Worm (Caenorhabditis elegans) whole organism, mixed stage, embryonic: ENCODE results near the gene C28F5.1.

Source experiments
- M03D4.4 ChIP-seq: sonication (generic microtip); optimal IDR thresholded peaks from 2 replicates; lab custom pipeline; 2017; ENCODE audit warnings: mild to moderate bottlenecking, missing genetic modification characterization, missing compliant biosample characterization
- bed-3 ChIP-seq: fragments of 200-800 bp; sonication (Bioruptor generic); optimal IDR thresholded peaks from 3 replicates; lab custom pipeline; 2018; ENCODE audit warnings: mild to moderate bottlenecking, missing genetic modification characterization, moderate library complexity, missing compliant biosample characterization
- blmp-1 ChIP-seq: fragments of 150-350 bp; optimal IDR thresholded peaks from 2 replicates; lab custom pipeline; 2014; ENCODE audit warnings: missing biosample characterization, missing genetic modification characterization
- ceh-39 ChIP-seq: fragments of 150-350 bp; optimal IDR thresholded peaks from 2 replicates; lab custom pipeline; 2014; ENCODE audit warnings: missing biosample characterization, missing genetic modification characterization
- ceh-43 ChIP-seq: fragments of 200-800 bp; sonication (Bioruptor generic); optimal IDR thresholded peaks from 2 replicates; lab custom pipeline; 2018; ENCODE audit warnings: mild to moderate bottlenecking, missing genetic modification characterization, moderate library complexity, missing compliant biosample characterization
- ceh-83 ChIP-seq: fragments of 200-800 bp; sonication (Bioruptor generic); optimal IDR thresholded peaks from 2 replicates; lab custom pipeline; 2018; ENCODE audit warnings: mild to moderate bottlenecking, missing genetic modification characterization, missing compliant biosample characterization
- ces-1 ChIP-seq: fragments of 150-350 bp; optimal IDR thresholded peaks from 2 replicates; lab custom pipeline; 2014; ENCODE audit warnings: missing biosample characterization, missing genetic modification reagents, missing genetic modification characterization
- cnd-1 ChIP-seq: fragments of 200-800 bp; sonication (Bioruptor generic); optimal IDR thresholded peaks from 2 replicates; lab custom pipeline; 2018; ENCODE audit warnings: mild to moderate bottlenecking, missing genetic modification characterization, missing compliant biosample characterization
- drap-1 ChIP-seq: fragments of 200-800 bp; sonication (Bioruptor generic); optimal IDR thresholded peaks from 3 replicates; lab custom pipeline; 2018; ENCODE audit warnings: mild to moderate bottlenecking, missing genetic modification characterization, missing compliant biosample characterization
- elt-1 ChIP-seq: sonication (generic microtip); optimal IDR thresholded peaks from 2 replicates; lab custom pipeline; 2017; ENCODE audit warnings: missing genetic modification characterization, mild to moderate bottlenecking, missing compliant biosample characterization, antibody characterized with exemption, moderate library complexity, borderline replicate concordance; ENCODE audit not compliant: insufficient read depth
- elt-3 ChIP-seq: fragments of 150-350 bp; optimal IDR thresholded peaks from 2 replicates; lab custom pipeline; 2014; ENCODE audit warnings: missing biosample characterization, missing genetic modification characterization
- ham-2 ChIP-seq: fragments of 200-800 bp; sonication (Bioruptor generic); optimal IDR thresholded peaks from 2 replicates; lab custom pipeline; 2018; ENCODE audit warnings: mild to moderate bottlenecking, missing genetic modification characterization, missing compliant biosample characterization
- hlh-1 ChIP-seq: fragments of 150-350 bp; optimal IDR thresholded peaks from 2 replicates; lab custom pipeline; 2014; ENCODE audit warnings: missing biosample characterization, missing genetic modification reagents, missing genetic modification characterization
- lin-13 ChIP-seq: fragments of 150-350 bp; optimal IDR thresholded peaks from 2 replicates; lab custom pipeline; 2014; ENCODE audit warnings: missing biosample characterization, missing genetic modification characterization
- lsy-2 ChIP-seq: fragments of 150-350 bp; optimal IDR thresholded peaks from 2 replicates; lab custom pipeline; 2014; ENCODE audit warnings: missing biosample characterization, missing genetic modification characterization
- mep-1 ChIP-seq: fragments of 150-350 bp; optimal IDR thresholded peaks from 2 replicates; lab custom pipeline; 2017; ENCODE audit warnings: missing biosample characterization, missing genetic modification reagents, missing genetic modification characterization, inconsistent platforms
- mls-2 ChIP-seq: sonication (generic microtip); optimal IDR thresholded peaks from 2 replicates; lab custom pipeline; 2016; ENCODE audit warnings: mild to moderate bottlenecking, missing genetic modification characterization, moderate library complexity, missing compliant biosample characterization
- nhr-2 ChIP-seq: fragments of 150-350 bp; optimal IDR thresholded peaks from 2 replicates; lab custom pipeline; 2014; ENCODE audit warnings: missing biosample characterization, missing genetic modification characterization
- nhr-237 ChIP-seq: fragments of 150-350 bp; optimal IDR thresholded peaks from 2 replicates; lab custom pipeline; 2014; ENCODE audit warnings: missing biosample characterization, missing genetic modification characterization
- nhr-28 ChIP-seq: fragments of 150-350 bp; optimal IDR thresholded peaks from 2 replicates; lab custom pipeline; 2014; ENCODE audit warnings: missing biosample characterization, missing genetic modification characterization
- nhr-76 ChIP-seq: sonication (generic microtip); optimal IDR thresholded peaks from 2 replicates; lab custom pipeline; 2017; ENCODE audit warnings: missing biosample characterization, missing genetic modification characterization
- pha-4 ChIP-seq: fragments of 150-350 bp; optimal IDR thresholded peaks from 2 replicates; lab custom pipeline; 2018; ENCODE audit warnings: missing biosample characterization, missing genetic modification reagents, missing genetic modification characterization
- sem-2 ChIP-seq: fragments of 200-800 bp; sonication (Bioruptor generic); optimal IDR thresholded peaks from 2 replicates; lab custom pipeline; 2018; ENCODE audit warnings: mild to moderate bottlenecking, missing genetic modification characterization, missing compliant biosample characterization
- snpc-4 ChIP-seq: fragments of 150-350 bp; optimal IDR thresholded peaks from 2 replicates; lab custom pipeline; 2014; ENCODE audit warnings: missing biosample characterization, missing genetic modification characterization
- sptf-1 ChIP-seq: sonication (generic microtip); optimal IDR thresholded peaks from 2 replicates; lab custom pipeline; 2017; ENCODE audit warnings: mild to moderate bottlenecking, missing genetic modification characterization, moderate library complexity, missing compliant biosample characterization
- tbx-8 ChIP-seq: fragments of 200-800 bp; sonication (Bioruptor generic); optimal IDR thresholded peaks from 2 replicates; lab custom pipeline; 2018; ENCODE audit warnings: mild to moderate bottlenecking, missing genetic modification characterization, moderate library complexity, missing compliant biosample characterization
- unc-120 ChIP-seq: sonication (generic microtip); optimal IDR thresholded peaks from 2 replicates; lab custom pipeline; 2017; ENCODE audit warnings: missing genetic modification characterization, missing compliant biosample characterization; ENCODE audit not compliant: poor library complexity, severe bottlenecking
- unc-62 ChIP-seq: fragments of 150-350 bp; optimal IDR thresholded peaks from 2 replicates; lab custom pipeline; 2014; ENCODE audit warnings: missing biosample characterization, missing genetic modification reagents, missing genetic modification characterization
- zip-8 ChIP-seq: fragments of 150-350 bp; optimal IDR thresholded peaks from 2 replicates; lab custom pipeline; 2014; ENCODE audit warnings: missing biosample characterization, missing genetic modification characterization

Gene C28F5.1

DNA sequence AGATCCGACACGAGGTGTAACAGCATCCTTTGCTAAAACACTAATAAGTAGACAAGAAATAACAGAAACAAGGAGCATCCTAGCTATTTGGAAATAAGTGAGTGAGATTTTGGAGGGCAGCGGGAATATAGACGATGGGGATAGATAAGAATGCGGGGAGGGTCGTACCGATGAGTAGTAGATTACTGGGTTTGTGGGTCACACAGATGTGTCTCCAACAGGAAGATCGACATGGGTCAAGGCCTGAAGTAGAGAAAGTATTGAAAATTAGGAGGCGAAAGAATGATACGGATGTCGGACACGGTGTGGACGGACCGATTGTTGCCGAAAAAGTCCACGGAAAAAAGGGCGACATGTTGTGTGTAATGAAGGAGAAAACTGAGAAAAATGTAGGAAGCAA lies 29.3 kb downstream of the C28F5.1 start, which contains the start of gene wrt-10:
Gene wrt-10 (minus strand): TSS at position 195 of the 400 bp plus-strand sequence.
- TF ChIP-seq hlh-1 (no peak), mls-2 (tag; lab: Kevin White, UChicago) (no peak), elt-1 (tag; lab: Kevin White, UChicago) (peak; percentile 82), sem-2 (GFP tag; lab: Kevin White, UChicago) (no peak)

DNA sequence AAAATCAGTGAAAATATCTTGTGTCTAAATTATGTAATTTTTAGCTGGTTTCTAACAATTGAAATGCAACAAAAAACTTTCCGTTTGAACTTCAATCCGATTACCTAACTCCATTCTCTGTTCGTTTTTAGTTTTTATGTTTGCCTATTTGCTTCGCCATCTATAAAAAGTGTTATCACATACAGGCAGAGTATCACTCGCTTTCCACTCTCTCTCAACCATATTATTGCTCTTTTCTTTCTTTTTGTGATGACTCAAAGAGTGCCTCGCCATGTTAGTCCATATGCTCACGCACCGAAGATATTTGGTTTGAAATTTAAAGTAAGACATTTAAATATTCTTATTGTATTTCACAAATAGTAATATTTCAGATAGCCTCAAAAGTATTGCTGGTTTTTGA lies 29.8 kb downstream of the C28F5.1 start, which contains the start of gene ZK1290.13:
Gene ZK1290.13 (plus strand): TSS at position 73 of the 400 bp plus-strand sequence.
- no peak for TF ChIP-seq ham-2 (GFP tag; lab: Kevin White, UChicago)
- TF ChIP-seq zip-8 (tag; lab: Kevin White, UChicago), result no peak
- TF ChIP-seq elt-1 (tag; lab: Kevin White, UChicago), result no peak
- TF ChIP-seq elt-3 (tag; lab: Kevin White, UChicago), result no peak
- no peak for TF ChIP-seq ceh-83 (GFP tag; lab: Kevin White, UChicago)
- TF ChIP-seq lin-13 (tag; lab: Kevin White, UChicago), result no peak
- TF ChIP-seq ces-1, result no peak
- no peak for TF ChIP-seq tbx-8 (GFP tag; lab: Kevin White, UChicago)
- TF ChIP-seq bed-3 (GFP tag; lab: Kevin White, UChicago), result no peak
- no peak for TF ChIP-seq lsy-2
- no peak for TF ChIP-seq nhr-28 (tag; lab: Kevin White, UChicago)
- no peak for TF ChIP-seq unc-120 (tag; lab: Kevin White, UChicago)
- TF ChIP-seq drap-1 (GFP tag; lab: Kevin White, UChicago), result no peak
- no peak for TF ChIP-seq hlh-1

DNA sequence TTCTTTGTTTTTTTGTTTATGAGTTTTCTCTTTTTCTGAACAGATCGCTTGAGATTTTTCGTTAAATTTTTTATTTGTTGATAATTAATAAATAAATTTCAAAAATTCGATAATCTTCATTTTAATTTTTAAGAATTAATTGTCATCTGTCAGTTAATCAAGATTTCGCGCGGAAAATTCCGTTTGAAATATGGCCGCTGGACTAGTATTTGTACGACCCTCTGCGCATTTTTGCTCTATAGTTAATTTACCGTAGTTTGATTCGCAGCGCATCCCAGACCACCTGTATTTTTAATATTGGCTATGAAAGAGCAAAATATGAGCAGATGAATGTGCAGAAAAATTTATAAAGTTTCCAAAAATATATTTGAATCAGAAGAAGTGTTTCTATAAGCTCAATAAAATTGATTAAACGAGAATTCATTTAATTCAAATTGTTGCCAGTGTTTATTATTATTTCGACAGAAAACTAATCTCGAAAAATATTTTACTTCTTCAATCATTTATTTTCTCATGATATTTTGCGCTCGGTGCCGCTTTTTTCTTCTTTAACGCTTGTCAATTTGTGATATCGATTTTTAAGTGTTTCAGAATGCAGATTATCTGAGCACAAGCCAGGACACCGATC lies 32.6 kb downstream of the C28F5.1 start, which contains the start of gene nfi-1:
Gene nfi-1 (plus strand): TSS at position 578 of the 628 bp plus-strand sequence.
- TF ChIP-seq bed-3 (GFP tag; lab: Kevin White, UChicago), result no peak
- TF ChIP-seq hlh-1, result peak; percentile 10
- TF ChIP-seq ces-1, result no peak
- no peak for TF ChIP-seq zip-8 (tag; lab: Kevin White, UChicago)
- no peak for TF ChIP-seq drap-1 (GFP tag; lab: Kevin White, UChicago)
- peak; percentile 8 for TF ChIP-seq ceh-39
- no peak for TF ChIP-seq nhr-28 (tag; lab: Kevin White, UChicago)
- TF ChIP-seq lin-13 (tag; lab: Kevin White, UChicago), result no peak
- TF ChIP-seq mep-1, result peak; percentile 67
- peak; percentile 82 for TF ChIP-seq lsy-2

DNA sequence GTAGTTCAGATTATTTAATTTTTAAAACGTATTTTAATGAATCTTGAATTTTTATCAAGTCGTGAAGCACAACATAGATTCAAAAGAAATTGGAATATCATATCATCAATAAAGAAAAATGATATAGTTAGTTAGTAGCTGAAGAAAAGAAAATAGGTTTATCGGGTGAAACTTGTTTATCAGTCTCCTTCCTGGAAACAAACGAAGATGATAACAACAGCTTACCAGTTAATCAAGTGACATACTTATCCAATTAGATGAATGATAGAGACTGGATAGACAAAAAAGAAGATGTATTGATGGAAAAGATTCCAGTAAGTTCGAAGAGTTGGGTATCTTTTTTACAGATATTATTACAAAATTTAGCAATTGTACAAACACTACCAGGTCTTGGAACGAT lies 37.8 kb downstream of the C28F5.1 start:
- TF ChIP-seq blmp-1 (no peak), pha-4 (tag; lab: Kevin White, UChicago) (no peak), lin-13 (tag; lab: Kevin White, UChicago) (no peak), M03D4.4 (tag; lab: Kevin White, UChicago) (no peak), nhr-237 (tag; lab: Kevin White, UChicago) (no peak), nhr-76 (tag; lab: Kevin White, UChicago) (no peak), cnd-1 (tag; lab: Kevin White, UChicago) (no peak), unc-62 (no peak), sptf-1 (tag; lab: Kevin White, UChicago) (no peak), nhr-2 (tag; lab: Kevin White, UChicago) (no peak), mep-1 (no peak), unc-120 (tag; lab: Kevin White, UChicago) (no peak)

DNA sequence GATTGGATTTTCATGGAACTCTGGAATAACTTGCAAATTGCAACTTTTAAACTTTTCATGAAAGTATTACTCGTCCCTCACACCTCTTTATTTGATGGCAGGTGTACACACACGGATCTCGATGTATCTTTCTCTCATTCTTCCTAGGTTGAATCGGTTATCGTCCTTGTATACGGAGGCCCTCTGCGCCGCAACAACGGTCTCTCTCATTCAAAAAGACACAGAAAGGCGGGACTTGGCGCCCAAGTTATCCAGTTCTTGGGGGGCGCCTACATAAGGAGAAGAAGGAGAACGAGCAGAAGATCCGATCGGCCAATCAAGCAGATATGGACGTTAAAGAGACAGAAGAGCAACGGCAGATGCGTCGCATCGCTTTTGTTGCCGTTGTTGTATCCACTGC lies 38.7 kb downstream of the C28F5.1 start, which contains the start of gene rol-8:
Gene rol-8 (plus strand): TSS at position 301 of the 400 bp plus-strand sequence.
- TF ChIP-seq sptf-1 (tag; lab: Kevin White, UChicago) (no peak), snpc-4 (tag; lab: Kevin White, UChicago) (no peak)
- TF ChIP-seq, all 35 proteins: peak for 0

DNA sequence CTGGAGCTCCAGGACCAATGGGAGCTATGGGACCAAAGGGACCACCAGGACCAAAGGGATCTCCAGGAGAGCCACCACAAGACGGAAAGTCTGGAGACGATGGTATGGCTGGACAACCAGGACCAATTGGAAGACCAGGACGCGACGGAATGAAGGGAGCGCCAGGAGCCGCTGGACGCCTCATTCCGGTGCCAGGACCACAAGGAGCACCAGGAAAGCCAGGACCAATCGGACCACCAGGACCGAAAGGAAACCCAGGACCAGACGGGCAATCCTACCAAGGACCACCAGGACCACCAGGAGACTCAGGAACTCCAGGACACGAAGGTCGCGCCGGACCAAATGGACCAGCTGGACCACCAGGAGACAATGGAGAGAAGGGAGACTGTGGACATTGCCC lies 39.7 kb downstream of the C28F5.1 start:
- TF ChIP-seq ceh-43 (GFP tag; lab: Kevin White, UChicago), result no peak
- TF ChIP-seq mep-1, result no peak
- no peak for TF ChIP-seq elt-1 (tag; lab: Kevin White, UChicago)
- TF ChIP-seq ham-2 (GFP tag; lab: Kevin White, UChicago), result no peak
- no peak for TF ChIP-seq lin-13 (tag; lab: Kevin White, UChicago)
- TF ChIP-seq nhr-28 (tag; lab: Kevin White, UChicago), result no peak
- TF ChIP-seq pha-4 (tag; lab: Kevin White, UChicago), result no peak
- TF ChIP-seq tbx-8 (GFP tag; lab: Kevin White, UChicago), result no peak
- TF ChIP-seq sem-2 (GFP tag; lab: Kevin White, UChicago), result no peak
- no peak for TF ChIP-seq sptf-1 (tag; lab: Kevin White, UChicago)
- TF ChIP-seq drap-1 (GFP tag; lab: Kevin White, UChicago), result no peak
